Worm (Caenorhabditis elegans) whole organism, late embryonic: Measurements from ENCODE around the gene B0001.8.

ENCODE experiments used
- Y22D7AL.16 ChIP-seq: sonication (generic microtip); optimal IDR thresholded peaks from 2 replicates; lab custom pipeline; 2016; ENCODE audit warnings: missing genetic modification characterization, missing compliant biosample characterization
- ceh-18 ChIP-seq: sonication (generic microtip); optimal IDR thresholded peaks from 2 replicates; lab custom pipeline; 2016; ENCODE audit warnings: missing genetic modification characterization, missing compliant biosample characterization
- dmd-4 ChIP-seq: sonication (generic microtip); optimal IDR thresholded peaks from 2 replicates; lab custom pipeline; 2016; ENCODE audit warnings: borderline replicate concordance, missing genetic modification characterization, missing compliant biosample characterization
- dve-1 ChIP-seq: sonication (generic microtip); optimal IDR thresholded peaks from 2 replicates; lab custom pipeline; 2017; ENCODE audit warnings: antibody characterized with exemption, mild to moderate bottlenecking, missing genetic modification characterization, missing compliant biosample characterization
- eyg-1 ChIP-seq: sonication (generic microtip); optimal IDR thresholded peaks from 2 replicates; lab custom pipeline; 2016; ENCODE audit warnings: missing genotype, missing genetic modification characterization, missing compliant biosample characterization
- hlh-13 ChIP-seq: fragments of 200-800 bp; sonication (Bioruptor generic); optimal IDR thresholded peaks from 2 replicates; lab custom pipeline; 2018; ENCODE audit warnings: mild to moderate bottlenecking, missing genetic modification characterization, missing compliant biosample characterization
- nfya-1 ChIP-seq: sonication (generic microtip); optimal IDR thresholded peaks from 2 replicates; lab custom pipeline; 2017; ENCODE audit warnings: missing genetic modification characterization, mild to moderate bottlenecking, missing compliant biosample characterization, antibody characterized with exemption, moderate library complexity
- npax-4 ChIP-seq: sonication (generic microtip); optimal IDR thresholded peaks from 2 replicates; lab custom pipeline; 2016; ENCODE audit warnings: missing genetic modification characterization, missing compliant biosample characterization
- rnt-1 ChIP-seq: sonication (generic microtip); optimal IDR thresholded peaks from 2 replicates; lab custom pipeline; 2016; ENCODE audit warnings: missing genetic modification characterization, missing compliant biosample characterization
- unc-86 ChIP-seq: sonication (generic microtip); optimal IDR thresholded peaks from 2 replicates; lab custom pipeline; 2016; ENCODE audit warnings: missing genetic modification characterization, missing compliant biosample characterization

- TF ChIP-seq unc-86 (no peak), npax-4 (no peak), dve-1 (no peak), rnt-1 (no peak), dmd-4 (tag; lab: Kevin White, UChicago) (no peak), hlh-13 (GFP tag; lab: Kevin White, UChicago) (no peak), nfya-1 (tag; lab: Kevin White, UChicago) (no peak), ceh-18 (tag; lab: Kevin White, UChicago) (no peak), eyg-1 (tag; lab: Kevin White, UChicago) (no peak), Y22D7AL.16 (tag; lab: Kevin White, UChicago) (no peak)
These were observed 24.7 kb upstream of the B0001.8 start for ce11 chrIV:12165432-12166078.
